Fruit fly (Drosophila melanogaster): ENCODE results near the gene GstD3.

The GstD3 gene

dm6 chr3R:12350497-12350896 lies 22.4 kb upstream of the GstD3 start, which contains the start of gene CG10038 (continued):
- TF ChIP-seq Atf3 (GFP tag; optimal IDR thresholded peaks at IDR 0.05): no peak
- no peak for TF ChIP-seq CG17912 (GFP tag; optimal IDR thresholded peaks at IDR 0.05)
- no peak for TF ChIP-seq ATbp (GFP tag; optimal IDR thresholded peaks at IDR 0.05)
- TF ChIP-seq CG6689 (GFP tag; IDR thresholded peaks at IDR 0.05): no peak
- TF ChIP-seq cg (GFP tag; optimal IDR thresholded peaks at IDR 0.05): no peak
- TF ChIP-seq ken (GFP tag; IDR thresholded peaks at IDR 0.05): no peak
- no peak for TF ChIP-seq wdn (GFP tag; IDR thresholded peaks at IDR 0.05)
- 0 out of 3 replicates have a peak, but pooled peaks have one; percentile 28 for TF ChIP-seq Mrtf (GFP tag; IDR thresholded peaks at IDR 0.05)
- peak; percentile 21 for TF ChIP-seq CG12942 (GFP tag; optimal IDR thresholded peaks at IDR 0.05)
- no peak for TF ChIP-seq Hr39 (optimal IDR thresholded peaks at IDR 0.05)
- no peak for TF ChIP-seq CG6654 (GFP tag; optimal IDR thresholded peaks at IDR 0.05)
- TF ChIP-seq hbn (GFP tag; IDR thresholded peaks at IDR 0.05; ENCODE audit: partially characterized antibody): peak; percentile 90
- TF ChIP-seq row (GFP tag; IDR thresholded peaks at IDR 0.05): peak; percentile 86
- TF ChIP-seq dmrt11E (tag; optimal IDR thresholded peaks at IDR 0.05): no peak
- TF ChIP-seq Atf6 (GFP tag; IDR thresholded peaks at IDR 0.05): no peak; the same call in 1 of the 2 replicates
- TF ChIP-seq Taf1 (GFP tag; IDR thresholded peaks at IDR 0.05): no peak
- peak; percentile 48 for TF ChIP-seq NfI (GFP tag; optimal IDR thresholded peaks at IDR 0.05)
- TF ChIP-seq Gsc (GFP tag; IDR thresholded peaks at IDR 0.05): no peak
- peak; percentile 29 to 58 for TF ChIP-seq dpn (GFP tag; optimal IDR thresholded peaks at IDR 0.05)
- TF ChIP-seq CG15073 (GFP tag; optimal IDR thresholded peaks at IDR 0.05): no peak
- TF ChIP-seq Ptx1 (GFP tag; IDR thresholded peaks at IDR 0.05): peak; percentile 46
- no peak for TF ChIP-seq Sox100B (GFP tag; optimal IDR thresholded peaks at IDR 0.05)
- no peak for TF ChIP-seq CG12236 (GFP tag; optimal IDR thresholded peaks at IDR 0.05)
- no peak for TF ChIP-seq cas (GFP tag; IDR thresholded peaks at IDR 0.05)
- TF ChIP-seq CG2116 (GFP tag; optimal IDR thresholded peaks at IDR 0.05): peak; percentile 96
- TF ChIP-seq Hr51 (GFP tag; optimal IDR thresholded peaks at IDR 0.05): peak; percentile 43 to 53
- TF ChIP-seq Hr78 (GFP tag; optimal IDR thresholded peaks at IDR 0.05): no peak
- TF ChIP-seq dan (GFP tag; IDR thresholded peaks at IDR 0.05): no peak
- TF ChIP-seq Mad (GFP tag; optimal IDR thresholded peaks at IDR 0.05): peak; percentile 36
- no peak for TF ChIP-seq pb (GFP tag; optimal IDR thresholded peaks at IDR 0.05)
- TF ChIP-seq CG10209 (GFP tag; optimal IDR thresholded peaks at IDR 0.05): no peak
- peak; percentile 25; the same call in 1 of the 2 replicates for TF ChIP-seq ro (GFP tag; IDR thresholded peaks at IDR 0.05)
- peak; percentile 55; the same call in 1 of the 2 replicates for TF ChIP-seq vvl (GFP tag; IDR thresholded peaks at IDR 0.05)
- no peak for TF ChIP-seq Atf-2 (GFP tag; optimal IDR thresholded peaks at IDR 0.05)
- TF ChIP-seq peb (GFP tag; IDR thresholded peaks at IDR 0.05): no peak
- TF ChIP-seq yki (optimal IDR thresholded peaks at IDR 0.05): no peak
- no peak for TF ChIP-seq shn (GFP tag; optimal IDR thresholded peaks at IDR 0.05)
- peak; percentile 93 for TF ChIP-seq inv (GFP tag; IDR thresholded peaks at IDR 0.05; ENCODE audit: partially characterized antibody)
- TF ChIP-seq CG13287 (GFP tag; IDR thresholded peaks at IDR 0.05; ENCODE audit: partially characterized antibody): peak; percentile 97
- peak; percentile 60 for TF ChIP-seq Dek (tag; optimal IDR thresholded peaks at IDR 0.05)
- TF ChIP-seq YL-1 (GFP tag; optimal IDR thresholded peaks at IDR 0.05): peak; percentile 45
- TF ChIP-seq CG10654 (GFP tag; optimal IDR thresholded peaks at IDR 0.05): peak; percentile 3
- TF ChIP-seq croc (GFP tag; conservative IDR thresholded peaks at IDR 0.05): no peak
- no peak for TF ChIP-seq fu2 (GFP tag; optimal IDR thresholded peaks at IDR 0.05)
- peak; percentile 29 for TF ChIP-seq Antp (GFP tag; optimal IDR thresholded peaks at IDR 0.05)
- no peak for TF ChIP-seq CG15696 (tag; optimal IDR thresholded peaks at IDR 0.05)
- no peak for TF ChIP-seq Blimp-1 (GFP tag; optimal IDR thresholded peaks at IDR 0.05)
- peak; percentile 8 for TF ChIP-seq Abd-B (GFP tag; optimal IDR thresholded peaks at IDR 0.05)
- no peak for TF ChIP-seq stc (GFP tag; IDR thresholded peaks at IDR 0.05)
- TF ChIP-seq CG4820 (GFP tag; optimal IDR thresholded peaks at IDR 0.05): no peak
- TF ChIP-seq nmo (GFP tag; optimal IDR thresholded peaks at IDR 0.05): peak; percentile 69
- no peak for TF ChIP-seq btn (GFP tag; optimal IDR thresholded peaks at IDR 0.05)
- no peak for TF ChIP-seq fru (optimal IDR thresholded peaks at IDR 0.05)
